Fruit fly (Drosophila melanogaster): Measurements from ENCODE around the gene Dic61B.

Gene Dic61B

DNA sequence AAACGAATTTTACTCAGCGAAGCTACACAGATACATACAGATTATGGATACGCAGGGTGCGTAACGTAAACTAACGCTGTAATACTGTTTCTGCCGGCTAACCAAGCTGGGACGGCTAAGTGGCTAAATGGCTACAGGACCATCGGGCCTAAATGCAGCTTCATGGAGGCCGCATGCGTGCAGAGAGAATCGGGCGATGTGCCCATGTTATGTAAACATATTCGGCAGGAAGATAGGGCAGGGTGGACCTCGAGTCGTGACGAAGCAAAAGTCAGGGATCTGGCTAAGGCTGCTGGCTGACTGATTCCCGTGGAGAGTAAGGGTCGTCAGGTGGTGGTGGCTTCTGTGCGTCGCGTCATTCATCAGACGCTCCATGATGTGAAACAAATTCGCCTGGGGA, 1.3 kb upstream of the Dic61B start:
- no peak for TF ChIP-seq GATAd (GFP tag; optimal IDR thresholded peaks at IDR 0.05)
- no peak for TF ChIP-seq fru (GFP tag; optimal IDR thresholded peaks at IDR 0.05)
- TF ChIP-seq jim (GFP tag; optimal IDR thresholded peaks at IDR 0.05): no peak
- TF ChIP-seq sage (GFP tag; optimal IDR thresholded peaks at IDR 0.05): no peak
- TF ChIP-seq dmrt93B (GFP tag; optimal IDR thresholded peaks at IDR 0.05): no peak
- TF ChIP-seq dsf (GFP tag; optimal IDR thresholded peaks at IDR 0.05; ENCODE audit: borderline replicate concordance): no peak
- no peak for TF ChIP-seq lola (GFP tag; optimal IDR thresholded peaks at IDR 0.05)
- no peak for TF ChIP-seq Vsx2 (GFP tag; optimal IDR thresholded peaks at IDR 0.05; ENCODE audit: partially characterized antibody)
- no peak for TF ChIP-seq Rel (GFP tag; optimal IDR thresholded peaks at IDR 0.05)
- TF ChIP-seq Rel (tag; optimal IDR thresholded peaks at IDR 0.05): no peak
- TF ChIP-seq Myc (optimal IDR thresholded peaks at IDR 0.05): no peak
- TF ChIP-seq Mio (GFP tag; optimal IDR thresholded peaks at IDR 0.05): no peak
- no peak for TF ChIP-seq CrebA (GFP tag; optimal IDR thresholded peaks at IDR 0.05; ENCODE audit: borderline replicate concordance)
- TF ChIP-seq sv (GFP tag; optimal IDR thresholded peaks at IDR 0.05): no peak
- no peak for TF ChIP-seq woc (GFP tag; optimal IDR thresholded peaks at IDR 0.05)
- TF ChIP-seq Dif (GFP tag; optimal IDR thresholded peaks at IDR 0.05; ENCODE audit: partially characterized antibody): no peak

DNA sequence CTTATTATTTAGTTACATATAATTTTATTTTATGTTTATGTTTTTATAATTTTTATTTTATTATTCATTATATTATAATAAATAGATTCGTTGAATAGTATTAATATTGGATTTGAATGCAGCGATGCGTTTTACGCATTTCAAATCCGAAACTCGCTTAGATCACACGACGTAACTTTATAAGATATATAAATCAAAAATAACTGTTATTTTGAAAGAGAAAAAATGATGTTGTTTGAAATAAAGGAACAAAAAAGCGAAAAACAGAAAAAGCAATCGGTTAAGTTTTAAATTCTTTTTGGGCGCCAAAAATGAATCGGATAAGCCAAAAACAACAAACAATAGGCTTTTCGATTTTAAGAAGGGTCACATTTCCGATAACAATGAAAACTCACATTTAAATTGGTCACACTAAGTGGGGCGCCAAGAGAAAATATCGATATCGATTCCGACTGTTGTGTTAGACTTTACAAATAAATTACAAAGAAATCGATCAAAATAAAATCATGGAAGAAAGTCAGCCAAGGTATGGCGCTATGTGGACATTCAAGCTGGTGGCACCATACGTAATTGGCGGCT, 6.3 kb downstream of the Dic61B start, which contains the start of gene CG6845:
TSS of gene CG6845 (plus strand) at position 436 of the 579 bp plus-strand sequence.
- TF ChIP-seq dsf (GFP tag; optimal IDR thresholded peaks at IDR 0.05; ENCODE audit: borderline replicate concordance) (no peak), Myc (optimal IDR thresholded peaks at IDR 0.05) (no peak), sage (GFP tag; optimal IDR thresholded peaks at IDR 0.05) (peak; percentile 45), Rel (GFP tag; optimal IDR thresholded peaks at IDR 0.05) (no peak), Rel (tag; optimal IDR thresholded peaks at IDR 0.05) (peak; percentile 13), rgr (GFP tag; optimal IDR thresholded peaks at IDR 0.05) (no peak), sv (GFP tag; optimal IDR thresholded peaks at IDR 0.05) (no peak), tai (GFP tag; optimal IDR thresholded peaks at IDR 0.05) (no peak), fru (GFP tag; optimal IDR thresholded peaks at IDR 0.05) (no peak), CG9705 (GFP tag; optimal IDR thresholded peaks at IDR 0.05) (no peak), HLH106 (tag; optimal IDR thresholded peaks at IDR 0.05) (no peak), foxo (GFP tag; optimal IDR thresholded peaks at IDR 0.05) (no peak)

DNA sequence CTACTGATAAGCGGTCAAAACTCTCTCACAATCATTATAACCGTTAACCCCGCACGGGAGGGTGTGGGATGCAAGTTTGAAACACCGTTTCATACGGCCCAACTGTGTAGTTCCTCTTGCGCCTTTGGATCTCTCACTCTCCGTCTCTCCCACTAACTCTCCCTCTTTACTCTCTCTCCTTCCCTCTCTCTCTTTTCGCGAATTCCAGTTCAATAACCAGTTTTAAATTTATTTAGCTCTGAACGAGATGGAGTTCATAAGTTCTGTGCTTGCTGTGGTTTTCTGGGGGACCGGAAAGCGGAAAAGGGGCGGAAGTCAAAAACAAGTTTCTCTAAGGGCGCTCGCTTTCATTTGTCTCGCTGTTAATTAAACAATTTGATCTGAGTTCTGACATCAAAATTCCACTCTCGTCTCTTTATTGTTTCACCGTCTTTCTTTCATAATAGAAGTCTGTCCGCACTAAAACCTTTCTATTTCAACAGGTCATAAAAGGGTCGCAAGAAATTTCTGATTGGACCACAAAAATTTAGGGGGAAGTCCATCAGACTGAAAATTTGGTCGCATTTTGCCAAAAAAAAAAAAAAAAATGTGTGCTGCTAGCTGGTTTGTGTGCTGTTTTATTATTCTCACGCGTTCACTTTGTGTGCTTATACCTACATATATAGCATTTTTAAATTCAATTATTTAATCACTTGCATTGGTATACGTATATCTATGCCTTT, 11.4 kb downstream of the Dic61B start:
- TF ChIP-seq Hr78 (GFP tag; optimal IDR thresholded peaks at IDR 0.05): no peak
- no peak for TF ChIP-seq GATAd (GFP tag; optimal IDR thresholded peaks at IDR 0.05)
- no peak for TF ChIP-seq tai (GFP tag; optimal IDR thresholded peaks at IDR 0.05)
- no peak for TF ChIP-seq CrebA (GFP tag; optimal IDR thresholded peaks at IDR 0.05; ENCODE audit: borderline replicate concordance)
- no peak for TF ChIP-seq Mio (GFP tag; optimal IDR thresholded peaks at IDR 0.05)
- TF ChIP-seq br (GFP tag; optimal IDR thresholded peaks at IDR 0.05): no peak
- peak; percentile 87 for TF ChIP-seq Dif (GFP tag; optimal IDR thresholded peaks at IDR 0.05; ENCODE audit: partially characterized antibody)
- no peak for TF ChIP-seq Rel (GFP tag; optimal IDR thresholded peaks at IDR 0.05)
- peak; percentile 91 for TF ChIP-seq Rel (tag; optimal IDR thresholded peaks at IDR 0.05)
- peak; percentile 84 for TF ChIP-seq Vsx2 (GFP tag; optimal IDR thresholded peaks at IDR 0.05; ENCODE audit: partially characterized antibody)
- TF ChIP-seq brk (GFP tag; optimal IDR thresholded peaks at IDR 0.05): peak; percentile 37
- no peak for TF ChIP-seq foxo (GFP tag; optimal IDR thresholded peaks at IDR 0.05)
- TF ChIP-seq sv (GFP tag; optimal IDR thresholded peaks at IDR 0.05): no peak
- TF ChIP-seq dsf (GFP tag; optimal IDR thresholded peaks at IDR 0.05; ENCODE audit: borderline replicate concordance): no peak
- no peak for TF ChIP-seq lola (GFP tag; optimal IDR thresholded peaks at IDR 0.05)
- TF ChIP-seq woc (GFP tag; optimal IDR thresholded peaks at IDR 0.05): peak; percentile 24
- peak in 1 of 2 experiments; percentile 82 for TF ChIP-seq dl (GFP tag; optimal IDR thresholded peaks at IDR 0.05; ENCODE audit: insufficient read depth in 1 of 2, partially characterized antibody in 2 of 2)
- TF ChIP-seq h (GFP tag; optimal IDR thresholded peaks at IDR 0.05): no peak
- TF ChIP-seq psq (GFP tag; optimal IDR thresholded peaks at IDR 0.05): peak; percentile 47
- TF ChIP-seq Hr83 (GFP tag; optimal IDR thresholded peaks at IDR 0.05; ENCODE audit: poor library complexity, severe bottlenecking): peak; percentile 11
- TF ChIP-seq HLH106 (tag; optimal IDR thresholded peaks at IDR 0.05): no peak
- no peak for TF ChIP-seq Hnf4 (GFP tag; optimal IDR thresholded peaks at IDR 0.05)
- no peak for TF ChIP-seq N (GFP tag; optimal IDR thresholded peaks at IDR 0.05)
- TF ChIP-seq Dfd (GFP tag; optimal IDR thresholded peaks at IDR 0.05): no peak
- TF ChIP-seq CG9705 (GFP tag; optimal IDR thresholded peaks at IDR 0.05): no peak
- no peak for TF ChIP-seq rgr (GFP tag; optimal IDR thresholded peaks at IDR 0.05)
- no peak for TF ChIP-seq Jra (GFP tag; optimal IDR thresholded peaks at IDR 0.05)

Data from whole organism, wandering third instar larva.